Fruit fly (Drosophila melanogaster) whole organism, embryonic: Measurements from ENCODE around the gene CG7565.

Experiments used
- Abd-B ChIP-seq: fragments of 200-800 bp; sonication (Bioruptor generic); optimal IDR thresholded peaks from 2 replicates; lab custom pipeline; 2018; ENCODE audit warnings: missing biosample characterization, mild to moderate bottlenecking, missing genetic modification characterization, moderate library complexity
- Antp ChIP-seq: fragments of 200-800 bp; sonication (Bioruptor generic); optimal IDR thresholded peaks from 3 replicates; lab custom pipeline; 2016; ENCODE audit warnings: missing biosample characterization, missing genetic modification characterization
- Asciz ChIP-seq: fragments of 200-800 bp; sonication (Bioruptor generic); optimal IDR thresholded peaks from 2 replicates; lab custom pipeline; 2017; ENCODE audit warnings: missing biosample characterization, mild to moderate bottlenecking, missing genetic modification characterization, missing genetic modification reagents
- CG10959 ChIP-seq: fragments of 200-800 bp; sonication (Bioruptor generic); IDR thresholded peaks from 2 replicates; pipeline ENCODE4 v1.3.6; 2022; ENCODE audit warnings: missing biosample characterization, missing genetic modification characterization
- CG11398 ChIP-seq: fragments of 200-800 bp; sonication (Bioruptor generic); optimal IDR thresholded peaks from 2 replicates; lab custom pipeline; 2016; ENCODE audit warnings: missing biosample characterization, missing genetic modification characterization
- CG11723 ChIP-seq: fragments of 200-800 bp; sonication (Bioruptor generic); optimal IDR thresholded peaks from 2 replicates; lab custom pipeline; 2017; ENCODE audit warnings: missing biosample characterization, mild to moderate bottlenecking, missing genetic modification characterization
- CG13296 ChIP-seq: fragments of 200-800 bp; sonication (Bioruptor generic); optimal IDR thresholded peaks from 3 replicates; lab custom pipeline; 2018; ENCODE audit warnings: missing biosample characterization, mild to moderate bottlenecking, missing genetic modification characterization
- CG13775 ChIP-seq: fragments of 200-800 bp; sonication (Bioruptor generic); optimal IDR thresholded peaks from 3 replicates; lab custom pipeline; 2017; ENCODE audit warnings: missing biosample characterization, mild to moderate bottlenecking, missing genetic modification characterization
- CG16813 ChIP-seq: fragments of 200-800 bp; sonication (Bioruptor generic); IDR thresholded peaks from 3 replicates; pipeline ENCODE4 v1.3.6; 2022; ENCODE audit warnings: missing biosample characterization, missing genetic modification characterization; ENCODE audit not compliant: partially characterized antibody
- CG16863 ChIP-seq: fragments of 200-800 bp; sonication (Bioruptor generic); optimal IDR thresholded peaks from 3 replicates; lab custom pipeline; 2016; ENCODE audit warnings: missing biosample characterization, missing genetic modification characterization
- CG17186 ChIP-seq: fragments of 200-800 bp; sonication (Bioruptor generic); optimal IDR thresholded peaks from 3 replicates; lab custom pipeline; 2017; ENCODE audit warnings: missing biosample characterization, missing genetic modification reagents, missing genetic modification characterization
- CG17361 ChIP-seq: fragments of 200-800 bp; sonication (Bioruptor generic); IDR thresholded peaks from 3 replicates; pipeline ENCODE4 v1.3.6; 2022; ENCODE audit warnings: missing biosample characterization, missing genetic modification characterization
- CG18599 ChIP-seq: fragments of 200-800 bp; sonication (Bioruptor generic); optimal IDR thresholded peaks from 3 replicates; lab custom pipeline; 2017; ENCODE audit warnings: missing biosample characterization, missing genetic modification characterization, mild to moderate bottlenecking, moderate library complexity, missing genetic modification reagents
- CG32532 ChIP-seq: fragments of 200-800 bp; sonication (Bioruptor generic); IDR thresholded peaks from 2 replicates; pipeline ENCODE4 v1.3.6; 2022; ENCODE audit warnings: missing biosample characterization, missing genetic modification characterization
- CG34376 ChIP-seq: fragments of 200-800 bp; sonication (Bioruptor generic); optimal IDR thresholded peaks from 2 replicates; lab custom pipeline; 2018; ENCODE audit warnings: missing biosample characterization, mild to moderate bottlenecking, missing genetic modification characterization
- CG3847 ChIP-seq: fragments of 200-800 bp; sonication (Bioruptor generic); IDR thresholded peaks from 2 replicates; pipeline ENCODE4 v1.3.6; 2022; ENCODE audit warnings: missing biosample characterization, missing genetic modification characterization
- CG3995 ChIP-seq: fragments of 200-800 bp; sonication (Bioruptor generic); optimal IDR thresholded peaks from 3 replicates; lab custom pipeline; 2016; ENCODE audit warnings: missing biosample characterization, missing genetic modification characterization
- CG6689 ChIP-seq: fragments of 200-800 bp; sonication (Bioruptor generic); IDR thresholded peaks from 2 replicates; pipeline ENCODE4 v1.3.6; 2022; ENCODE audit warnings: missing biosample characterization, missing genetic modification characterization
- CG6765 ChIP-seq: fragments of 200-800 bp; sonication (Bioruptor generic); optimal IDR thresholded peaks from 3 replicates; lab custom pipeline; 2017; ENCODE audit warnings: missing biosample characterization, mild to moderate bottlenecking, missing genetic modification characterization
- CG7745 ChIP-seq: fragments of 200-800 bp; sonication (Bioruptor generic); optimal IDR thresholded peaks from 2 replicates; lab custom pipeline; 2018; ENCODE audit warnings: missing biosample characterization, mild to moderate bottlenecking, missing genetic modification characterization, moderate library complexity
- CG8478 ChIP-seq: fragments of >200 bp; optimal IDR thresholded peaks from 2 replicates; lab custom pipeline; 2018
- CG9609 ChIP-seq: fragments of 200-800 bp; sonication (Bioruptor generic); optimal IDR thresholded peaks from 3 replicates; lab custom pipeline; 2016; ENCODE audit warnings: missing biosample characterization, missing genetic modification characterization
- CHES-1-like ChIP-seq: fragments of 200-800 bp; sonication (Bioruptor generic); optimal IDR thresholded peaks from 2 replicates; lab custom pipeline; 2016; ENCODE audit warnings: missing biosample characterization, missing genetic modification characterization
- D19B ChIP-seq: fragments of 200-800 bp; sonication (Bioruptor generic); optimal IDR thresholded peaks from 2 replicates; lab custom pipeline; 2017; ENCODE audit warnings: missing biosample characterization, mild to moderate bottlenecking, missing genetic modification characterization
- E2f1 ChIP-seq: fragments of 200-800 bp; sonication (Bioruptor generic); IDR thresholded peaks from 2 replicates; pipeline ENCODE4 v1.3.6; 2022; ENCODE audit warnings: missing biosample characterization, missing genetic modification characterization
- HLH54F ChIP-seq: fragments of 200-800 bp; sonication (Bioruptor generic); optimal IDR thresholded peaks from 3 replicates; lab custom pipeline; 2016; ENCODE audit warnings: missing biosample characterization, missing genetic modification characterization
- HmgZ ChIP-seq: fragments of 200-800 bp; sonication (Bioruptor generic); optimal IDR thresholded peaks from 2 replicates; lab custom pipeline; 2018; ENCODE audit warnings: missing biosample characterization, mild to moderate bottlenecking, missing genetic modification characterization
- MESR4 ChIP-seq: fragments of 200-800 bp; sonication (Bioruptor generic); optimal IDR thresholded peaks from 2 replicates; lab custom pipeline; 2018; ENCODE audit warnings: missing biosample characterization, mild to moderate bottlenecking, missing genetic modification characterization, moderate library complexity
- MTF-1 ChIP-seq: fragments of 200-800 bp; sonication (Bioruptor generic); optimal IDR thresholded peaks from 2 replicates; lab custom pipeline; 2018; ENCODE audit warnings: missing biosample characterization, mild to moderate bottlenecking, missing genetic modification characterization, borderline replicate concordance
- Max ChIP-seq: fragments of 200-800 bp; sonication (Bioruptor generic); optimal IDR thresholded peaks from 2 replicates; lab custom pipeline; 2016; ENCODE audit warnings: missing biosample characterization, mild to moderate bottlenecking, missing genetic modification characterization
- Med ChIP-seq: fragments of 200-800 bp; sonication (Bioruptor generic); peaks from one replicate; lab custom pipeline; 2016; ENCODE audit warnings: missing biosample characterization, missing genetic modification characterization, mild to moderate bottlenecking, inconsistent platforms, moderate library complexity
- Myb ChIP-seq: fragments of 200-800 bp; sonication (Bioruptor generic); optimal IDR thresholded peaks from 2 replicates; lab custom pipeline; 2016; ENCODE audit warnings: missing biosample characterization, missing genetic modification characterization
- Nf-YC ChIP-seq: fragments of 200-800 bp; optimal IDR thresholded peaks from 3 replicates; lab custom pipeline; 2019; ENCODE audit warnings: missing biosample characterization, mild to moderate bottlenecking, missing genetic modification characterization, moderate library complexity
- Pdp1 ChIP-seq, 2 experiments: fragments of 200-800 bp; sonication (Bioruptor generic); optimal IDR thresholded peaks; 3 replicates each; lab custom pipeline; 2016; ENCODE audit warnings: missing biosample characterization in 2 of 2, missing genetic modification characterization in 2 of 2, mild to moderate bottlenecking in 1 of 2, moderate library complexity in 1 of 2
- Scr ChIP-seq: fragments of 200-800 bp; sonication (Bioruptor generic); IDR thresholded peaks from 2 replicates; pipeline ENCODE4 v1.3.6; 2022; ENCODE audit warnings: missing biosample characterization, missing genetic modification characterization; ENCODE audit not compliant: partially characterized antibody
- Usf ChIP-seq: fragments of 200-800 bp; sonication (Bioruptor generic); optimal IDR thresholded peaks from 2 replicates; lab custom pipeline; 2017; ENCODE audit warnings: missing genotype, missing biosample characterization, missing genetic modification characterization
- Vsx1 ChIP-seq: fragments of 200-800 bp; sonication (Bioruptor generic); optimal IDR thresholded peaks from 2 replicates; lab custom pipeline; 2017; ENCODE audit warnings: missing biosample characterization, mild to moderate bottlenecking, missing genetic modification characterization, missing genetic modification reagents
- ash1 ChIP-seq: fragments of 200-800 bp; sonication (Bioruptor generic); optimal IDR thresholded peaks from 2 replicates; lab custom pipeline; 2018; ENCODE audit warnings: missing biosample characterization, mild to moderate bottlenecking, missing genetic modification characterization
- chm ChIP-seq: fragments of 200-800 bp; sonication (Bioruptor generic); IDR thresholded peaks from 2 replicates; pipeline ENCODE4 v1.3.6; 2022; ENCODE audit warnings: missing biosample characterization, missing genetic modification characterization
- crol ChIP-seq: fragments of 200-800 bp; sonication (Bioruptor generic); IDR thresholded peaks from 2 replicates; pipeline ENCODE4 v1.3.6; 2022; ENCODE audit warnings: missing biosample characterization, missing genetic modification characterization
- cwo ChIP-seq: fragments of 200-800 bp; sonication (Bioruptor generic); optimal IDR thresholded peaks from 3 replicates; lab custom pipeline; 2017; ENCODE audit warnings: missing biosample characterization, missing genetic modification characterization, mild to moderate bottlenecking, moderate library complexity, missing genetic modification reagents
- dati ChIP-seq: fragments of 200-800 bp; sonication (Bioruptor generic); IDR thresholded peaks from 2 replicates; pipeline ENCODE4 v1.3.6; 2022; ENCODE audit warnings: missing biosample characterization, missing genetic modification characterization
- dpn ChIP-seq, 2 experiments: fragments of 200-800 bp; sonication (Bioruptor generic); optimal IDR thresholded peaks; 3 replicates each; lab custom pipeline; 2016; ENCODE audit warnings: missing biosample characterization in 2 of 2, missing genetic modification characterization in 2 of 2
- ind ChIP-seq: fragments of 200-800 bp; sonication (Bioruptor generic); optimal IDR thresholded peaks from 3 replicates; lab custom pipeline; 2016; ENCODE audit warnings: missing biosample characterization, missing genetic modification characterization
- lilli ChIP-seq: fragments of 200-800 bp; sonication (Bioruptor generic); optimal IDR thresholded peaks from 3 replicates; lab custom pipeline; 2016; ENCODE audit warnings: missing biosample characterization, missing genetic modification characterization
- p53 ChIP-seq: fragments of 200-800 bp; sonication (Bioruptor generic); optimal IDR thresholded peaks from 2 replicates; lab custom pipeline; 2016; ENCODE audit warnings: missing biosample characterization, missing genetic modification characterization
- pfk ChIP-seq: fragments of 200-800 bp; sonication (Bioruptor generic); optimal IDR thresholded peaks from 2 replicates; lab custom pipeline; 2018; ENCODE audit warnings: missing biosample characterization, mild to moderate bottlenecking, missing genetic modification characterization, moderate library complexity
- tgo ChIP-seq: fragments of 200-800 bp; sonication (Bioruptor generic); IDR thresholded peaks from 3 replicates; pipeline ENCODE4 v1.3.6; 2022; ENCODE audit warnings: missing biosample characterization, missing genetic modification characterization
- trem ChIP-seq: fragments of 200-800 bp; optimal IDR thresholded peaks from 3 replicates; lab custom pipeline; 2019; ENCODE audit warnings: missing biosample characterization, mild to moderate bottlenecking, missing genetic modification characterization, moderate library complexity
- twi ChIP-seq: fragments of 200-800 bp; optimal IDR thresholded peaks from 2 replicates; lab custom pipeline; 2019; ENCODE audit warnings: missing biosample characterization, mild to moderate bottlenecking, missing genetic modification characterization, moderate library complexity
- zfh1 ChIP-seq: fragments of 200-800 bp; sonication (Bioruptor generic); IDR thresholded peaks from 3 replicates; pipeline ENCODE4 v1.3.6; 2022; ENCODE audit warnings: missing biosample characterization, missing genetic modification characterization

Gene CG7565

DNA sequence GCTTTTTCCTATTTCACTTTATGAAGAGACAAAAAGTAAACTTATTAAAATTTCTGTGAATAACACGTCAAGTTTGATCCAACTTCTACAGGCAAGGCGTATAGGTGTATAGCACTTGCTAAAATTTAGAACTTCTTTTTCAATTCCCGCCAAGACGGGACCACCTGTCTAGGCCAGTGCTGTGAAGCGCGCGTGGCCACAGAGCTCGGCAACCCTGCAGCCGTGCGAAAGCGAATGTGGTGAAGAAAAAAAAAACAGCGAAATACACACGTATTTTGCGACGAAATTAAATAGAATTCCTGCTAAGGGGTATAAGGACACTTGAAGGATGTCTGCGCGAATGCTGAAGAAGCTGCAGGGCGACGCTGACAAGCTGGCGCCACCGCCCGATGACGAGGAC, 18.6 kb upstream of the CG7565 start, which contains the start of gene Nulp1 (continued):
- TF ChIP-seq Abd-B (no peak), CG3847 (peak; percentile 65), Pdp1 (GFP tag; optimal IDR thresholded peaks at IDR 0.05; lab: Kevin White, UChicago) (peak in 1 of 2 experiments; percentile 13), CG34376 (no peak), HLH54F (peak; percentile 55), lilli (GFP tag; lab: Kevin White, UChicago) (peak; percentile 23), HmgZ (tag; lab: Kevin White, UChicago) (peak; percentile 49), MTF-1 (GFP tag; lab: Kevin White, UChicago) (no peak), ind (peak; percentile 21), CG17361 (GFP tag; lab: Robert Waterston, UW) (no peak), CG7745 (tag; lab: Kevin White, UChicago) (no peak), dati (GFP tag; lab: Robert Waterston, UW) (no peak), CG11398 (GFP tag; lab: Kevin White, UChicago) (no peak), Nf-YC (tag; lab: Kevin White, UChicago) (no peak), CG3995 (GFP tag; lab: Kevin White, UChicago) (peak; percentile 61), ash1 (GFP tag; lab: Kevin White, UChicago) (no peak), Max (GFP tag; lab: Kevin White, UChicago) (peak; percentile 37), CG10959 (GFP tag; lab: Robert Waterston, UW) (no peak), CG9609 (GFP tag; lab: Kevin White, UChicago) (peak; percentile 27), Usf (GFP tag; lab: Kevin White, UChicago) (no peak), CG13775 (GFP tag; lab: Kevin White, UChicago) (no peak), CG11723 (GFP tag; lab: Kevin White, UChicago) (no peak), Vsx1 (GFP tag; lab: Kevin White, UChicago) (no peak), dpn (GFP tag; optimal IDR thresholded peaks at IDR 0.05; lab: Kevin White, UChicago) (peak; percentile 1 to 42), Myb (GFP tag; lab: Kevin White, UChicago) (peak; percentile 37), CG13296 (GFP tag; lab: Kevin White, UChicago) (no peak), Med (GFP tag; lab: Kevin White, UChicago) (peak; percentile 89), CG8478 (no peak), trem (tag; lab: Kevin White, UChicago) (no peak), pfk (GFP tag; lab: Kevin White, UChicago) (no peak), CG16863 (GFP tag; lab: Kevin White, UChicago) (no peak), CG6765 (GFP tag; lab: Kevin White, UChicago) (no peak), cwo (GFP tag; lab: Kevin White, UChicago) (no peak), MESR4 (peak; percentile 60), tgo (GFP tag; lab: Robert Waterston, UW) (no peak), CG32532 (GFP tag; lab: Robert Waterston, UW) (no peak), E2f1 (GFP tag; lab: Robert Waterston, UW) (0 out of 2 replicates have a peak, but pooled peaks have one; percentile 20), CG18599 (GFP tag; lab: Kevin White, UChicago) (no peak), Antp (GFP tag; lab: Kevin White, UChicago) (peak; percentile 49), crol (GFP tag; lab: Robert Waterston, UW) (no peak), CG17186 (GFP tag; lab: Kevin White, UChicago) (no peak), twi (tag; lab: Kevin White, UChicago) (no peak), Scr (GFP tag; lab: Robert Waterston, UW) (peak; percentile 28), CG6689 (GFP tag; lab: Robert Waterston, UW) (no peak), D19B (GFP tag; lab: Kevin White, UChicago) (no peak), Asciz (GFP tag; lab: Kevin White, UChicago) (no peak), CHES-1-like (GFP tag; lab: Kevin White, UChicago) (peak; percentile 52), p53 (GFP tag; lab: Kevin White, UChicago) (no peak), chm (GFP tag; lab: Robert Waterston, UW) (no peak), CG16813 (peak; percentile 12; the same call in 1 of the 3 replicates), zfh1 (0 out of 3 replicates have a peak, but pooled peaks have one; percentile 20)
